Worm (Caenorhabditis elegans) whole organism, L1 larva: ENCODE data around the gene C36C9.11.
"Not testable (repeated sequence)": the region's sequence is repeated elsewhere in the genome, so short reads cannot be mapped to it uniquely, and the experiment has no call there.

Source experiments
- C04F5.9 ChIP-seq: sonication (generic microtip); optimal IDR thresholded peaks from 2 replicates; lab custom pipeline; 2016; ENCODE audit warnings: missing genetic modification characterization, missing compliant biosample characterization
- F16B12.6 ChIP-seq: fragments of 150-350 bp; optimal IDR thresholded peaks from 2 replicates; lab custom pipeline; 2014; ENCODE audit warnings: missing biosample characterization, missing genetic modification characterization
- aha-1 ChIP-seq: fragments of 150-350 bp; optimal IDR thresholded peaks from 2 replicates; lab custom pipeline; 2014; ENCODE audit warnings: missing biosample characterization, missing genetic modification characterization
- aly-2 ChIP-seq: fragments of 150-350 bp; optimal IDR thresholded peaks from 2 replicates; lab custom pipeline; 2014; ENCODE audit warnings: missing biosample characterization, missing genetic modification characterization
- ama-1 ChIP-seq: fragments of 150-350 bp; optimal IDR thresholded peaks from 2 replicates; lab custom pipeline; 2014
- ceh-88 ChIP-seq: fragments of 200-800 bp; sonication (Bioruptor generic); IDR thresholded peaks from 2 replicates; pipeline ENCODE4 v1.3.6; 2022; ENCODE audit warnings: missing genetic modification characterization, missing compliant biosample characterization
- ceh-90 ChIP-seq: sonication (generic microtip); optimal IDR thresholded peaks from 2 replicates; lab custom pipeline; 2016; ENCODE audit warnings: missing genetic modification characterization, missing compliant biosample characterization
- ces-1 ChIP-seq: fragments of 150-350 bp; optimal IDR thresholded peaks from 2 replicates; lab custom pipeline; 2014; ENCODE audit warnings: missing biosample characterization, missing genetic modification reagents, missing genetic modification characterization
- dpl-1 ChIP-seq, 3 experiments: fragments of 150-350 bp in 2 of 3; sonication (generic microtip) in 1 of 3; optimal IDR thresholded peaks; 2 replicates each; lab custom pipeline; 2014 to 2017; ENCODE audit warnings: missing biosample characterization in 3 of 3, missing genetic modification characterization in 3 of 3, missing genetic modification reagents in 3 of 3
- dsc-1 ChIP-seq: sonication (generic microtip); optimal IDR thresholded peaks from 2 replicates; lab custom pipeline; 2016; ENCODE audit warnings: mild to moderate bottlenecking, missing genetic modification characterization, missing compliant biosample characterization
- egl-13 ChIP-seq: sonication (generic microtip); optimal IDR thresholded peaks from 2 replicates; lab custom pipeline; 2016; ENCODE audit warnings: missing genotype, missing genetic modification reagents, missing genetic modification characterization, missing compliant biosample characterization
- egl-27 ChIP-seq, 2 experiments: fragments of 150-350 bp in 1 of 2; sonication (generic microtip); optimal IDR thresholded peaks; 3 replicates each; lab custom pipeline; 2017 to 2018; ENCODE audit warnings: missing biosample characterization in 2 of 2, missing genetic modification characterization in 2 of 2, missing genetic modification reagents in 2 of 2
- fkh-10 ChIP-seq: sonication (generic microtip); optimal IDR thresholded peaks from 2 replicates; lab custom pipeline; 2017; ENCODE audit warnings: missing biosample characterization, missing genetic modification reagents, missing genetic modification characterization
- fkh-8 ChIP-seq: sonication (generic microtip); optimal IDR thresholded peaks from 2 replicates; lab custom pipeline; 2016; ENCODE audit warnings: mild to moderate bottlenecking, missing genetic modification characterization, missing compliant biosample characterization
- grh-1 ChIP-seq: fragments of 200-800 bp; sonication (Bioruptor generic); IDR thresholded peaks from 2 replicates; pipeline ENCODE4 v1.3.6; 2022; ENCODE audit warnings: missing genetic modification reagents, missing genetic modification characterization, missing compliant biosample characterization
- hlh-4 ChIP-seq: sonication (generic microtip); optimal IDR thresholded peaks from 2 replicates; lab custom pipeline; 2016; ENCODE audit warnings: mild to moderate bottlenecking, missing genetic modification characterization, missing compliant biosample characterization
- hpl-2 ChIP-seq: fragments of 150-350 bp; optimal IDR thresholded peaks from 2 replicates; lab custom pipeline; 2014; ENCODE audit warnings: missing biosample characterization, missing genetic modification reagents, missing genetic modification characterization
- irx-1 ChIP-seq: sonication (generic microtip); optimal IDR thresholded peaks from 2 replicates; lab custom pipeline; 2016; ENCODE audit warnings: missing genetic modification characterization, missing compliant biosample characterization
- isw-1 ChIP-seq: fragments of 200-800 bp; sonication (Bioruptor generic); IDR thresholded peaks from 2 replicates; pipeline ENCODE4 v1.3.6; 2022; ENCODE audit warnings: missing genetic modification characterization, missing compliant biosample characterization
- lin-14 ChIP-seq: fragments of 200-800 bp; sonication (Bioruptor generic); optimal IDR thresholded peaks from 2 replicates; lab custom pipeline; 2018; ENCODE audit warnings: mild to moderate bottlenecking, missing genetic modification characterization, moderate library complexity, missing compliant biosample characterization
- lin-15B ChIP-seq: fragments of 150-350 bp; sonication (generic microtip); optimal IDR thresholded peaks from 3 replicates; lab custom pipeline; 2014; ENCODE audit warnings: missing biosample characterization, missing genetic modification characterization
- lir-3 ChIP-seq: sonication (generic microtip); optimal IDR thresholded peaks from 2 replicates; lab custom pipeline; 2016; ENCODE audit warnings: mild to moderate bottlenecking, missing genetic modification characterization, moderate library complexity, missing compliant biosample characterization; ENCODE audit not compliant: poor library complexity
- mab-9 ChIP-seq: fragments of 200-800 bp; sonication (Bioruptor generic); IDR thresholded peaks from 2 replicates; pipeline ENCODE4 v1.3.6; 2022; ENCODE audit warnings: missing genetic modification reagents, missing genetic modification characterization, missing compliant biosample characterization
- mdl-1 ChIP-seq, 2 experiments: fragments of 150-350 bp; optimal IDR thresholded peaks; 2 replicates each; lab custom pipeline; 2014 to 2017; ENCODE audit warnings: missing biosample characterization in 2 of 2, missing genetic modification characterization in 2 of 2, inconsistent platforms in 1 of 2
- nhr-11 ChIP-seq: fragments of 150-350 bp; optimal IDR thresholded peaks from 2 replicates; lab custom pipeline; 2014; ENCODE audit warnings: missing biosample characterization, missing genetic modification characterization
- nhr-20 ChIP-seq: sonication (generic microtip); optimal IDR thresholded peaks from 2 replicates; lab custom pipeline; 2016; ENCODE audit warnings: mild to moderate bottlenecking, missing genetic modification characterization, missing compliant biosample characterization
- snu-23 ChIP-seq: sonication (generic microtip); optimal IDR thresholded peaks from 2 replicates; lab custom pipeline; 2016; ENCODE audit warnings: missing genetic modification characterization, missing compliant biosample characterization
- tlp-1 ChIP-seq: fragments of 150-350 bp; optimal IDR thresholded peaks from 2 replicates; lab custom pipeline; 2014; ENCODE audit warnings: missing biosample characterization, missing genetic modification characterization
- zag-1 ChIP-seq: fragments of 150-350 bp; optimal IDR thresholded peaks from 2 replicates; lab custom pipeline; 2014; ENCODE audit warnings: missing biosample characterization, missing genetic modification characterization
- zip-4 ChIP-seq: fragments of 200-800 bp; sonication (Bioruptor generic); optimal IDR thresholded peaks from 2 replicates; lab custom pipeline; 2018; ENCODE audit warnings: mild to moderate bottlenecking, missing genetic modification characterization, moderate library complexity, missing compliant biosample characterization
- ztf-11 ChIP-seq, 2 experiments: sonication (generic microtip); optimal IDR thresholded peaks; 2 replicates each; lab custom pipeline; 2016 to 2017; ENCODE audit warnings: missing genetic modification characterization in 2 of 2, missing biosample characterization in 1 of 2, missing compliant biosample characterization in 1 of 2
- ztf-4 ChIP-seq: fragments of 150-350 bp; optimal IDR thresholded peaks from 2 replicates; lab custom pipeline; 2014; ENCODE audit warnings: missing biosample characterization, missing genetic modification characterization

The C36C9.11 gene

ce11 chrX:1687079-1687478 lies at the start of gene C36C9.11:
Gene C36C9.11 (plus strand): TSS chrX:1687379.
- TF ChIP-seq egl-27 (tag; optimal IDR thresholded peaks at IDR 0.05; lab: Kevin White, UChicago); irx-1 (tag; lab: Kevin White, UChicago); grh-1: not testable (repeated sequence)
- TF ChIP-seq, all 84 proteins: peak for 0; not testable (repeated sequence) for 84

DNA sequence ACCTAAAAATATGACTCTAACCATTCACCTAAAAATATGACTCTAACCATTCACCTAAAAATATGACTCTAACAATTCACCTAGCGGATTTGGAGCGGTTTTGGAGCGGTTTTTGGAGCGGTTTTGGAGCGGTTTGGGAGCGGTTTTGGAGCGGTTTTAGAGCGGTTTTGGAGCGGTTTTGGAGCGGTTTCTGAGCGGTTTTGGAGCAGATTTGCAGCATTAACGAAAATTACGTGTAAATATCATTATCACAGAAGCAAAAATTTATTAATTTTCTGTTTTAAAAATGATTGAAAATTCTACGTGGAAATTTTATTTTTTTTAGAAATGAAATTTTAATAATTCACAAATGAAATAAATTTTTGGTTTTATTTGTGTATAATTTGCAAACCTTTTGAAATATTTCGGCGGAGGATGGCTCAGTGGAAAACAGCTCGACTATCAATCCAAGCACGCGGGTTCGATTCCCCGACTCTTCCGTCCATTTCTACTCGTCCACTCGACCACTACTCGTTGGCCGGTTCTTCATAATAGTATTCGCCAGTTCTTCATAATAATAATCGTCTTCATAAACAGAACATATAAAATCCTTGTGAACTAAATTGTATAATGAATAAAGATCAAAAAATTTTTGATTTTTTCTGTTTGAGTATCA lies 43.6 kb upstream of the C36C9.11 start:
- no peak for TF ChIP-seq ceh-88 (GFP tag; lab: Robert Waterston, UW)
- no peak for TF ChIP-seq mdl-1 (tag; optimal IDR thresholded peaks at IDR 0.05; lab: Kevin White, UChicago)
- no peak for TF ChIP-seq zag-1 (tag; lab: Kevin White, UChicago)
- TF ChIP-seq C04F5.9 (tag; lab: Kevin White, UChicago): no peak

DNA sequence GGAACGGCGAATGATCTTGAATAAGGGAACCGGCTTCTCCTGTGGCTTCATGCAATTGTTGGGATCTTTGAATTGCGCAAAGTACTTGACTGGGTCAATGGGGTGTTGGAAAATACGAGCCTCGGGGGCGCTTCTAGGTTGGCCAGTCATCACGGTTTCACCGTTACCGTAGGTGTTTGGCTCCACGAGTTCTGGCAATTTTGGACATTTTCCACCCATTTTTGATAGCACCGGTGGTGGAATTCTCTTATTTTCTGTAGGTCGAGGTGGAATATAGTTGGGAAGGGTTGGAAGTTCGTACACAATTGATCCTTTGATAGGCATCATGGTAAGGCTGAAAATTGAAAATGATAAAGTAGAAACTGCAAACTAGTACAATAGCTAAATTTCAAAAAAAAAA lies 35.5 kb upstream of the C36C9.11 start, which contains the start of gene ZK380.4:
TSS of gene ZK380.4 (minus strand) at position 327 of the 400 bp plus-strand sequence.
- TF ChIP-seq tlp-1: no peak
- TF ChIP-seq aha-1: no peak
- no peak for TF ChIP-seq nhr-20 (tag; lab: Kevin White, UChicago)
- no peak for TF ChIP-seq F16B12.6 (tag; lab: Kevin White, UChicago)
- TF ChIP-seq hpl-2 (GFP tag; lab: Kevin White, UChicago): no peak
- TF ChIP-seq ces-1 (GFP tag; lab: Kevin White, UChicago): no peak
- no peak for TF ChIP-seq lir-3 (tag; lab: Kevin White, UChicago)
- TF ChIP-seq ama-1 (lab: Kevin White, UChicago): no peak

DNA sequence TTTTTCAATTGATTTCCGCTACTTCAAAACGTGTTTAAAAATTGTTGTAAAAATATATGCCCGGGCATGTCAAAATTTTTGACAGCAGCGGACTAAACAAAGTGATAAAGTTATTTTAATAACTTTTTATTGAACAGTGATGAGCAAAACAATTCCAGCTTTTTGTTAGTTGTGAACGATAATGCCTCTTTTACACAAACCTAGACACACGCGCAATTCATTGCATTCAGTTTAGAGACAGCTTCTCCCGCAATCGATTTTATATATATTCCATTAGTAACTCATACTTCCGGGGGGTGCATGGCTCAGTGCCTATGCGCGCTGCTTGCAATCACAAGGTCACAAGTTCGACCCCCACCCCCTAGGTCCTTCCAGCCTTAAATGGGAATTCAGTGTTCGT lies 33.0 kb upstream of the C36C9.11 start, which contains the start of gene ZK380.6:
TSS of gene ZK380.6 (plus strand) at position 301 of the 400 bp plus-strand sequence.
- TF ChIP-seq aha-1 (no peak), mab-9 (GFP tag; lab: Robert Waterston, UW) (no peak), fkh-8 (no peak), isw-1 (GFP tag; lab: Robert Waterston, UW) (no peak), hpl-2 (GFP tag; lab: Kevin White, UChicago) (no peak), ceh-88 (GFP tag; lab: Robert Waterston, UW) (no peak), C04F5.9 (tag; lab: Kevin White, UChicago) (no peak), zip-4 (no peak), dpl-1 (GFP tag; optimal IDR thresholded peaks at IDR 0.05; lab: Kevin White, UChicago) (no peak), snu-23 (GFP tag; lab: Kevin White, UChicago) (no peak), hlh-4 (tag; lab: Kevin White, UChicago) (no peak), dsc-1 (tag; lab: Kevin White, UChicago) (no peak), ztf-11 (tag; optimal IDR thresholded peaks at IDR 0.05; lab: Kevin White, UChicago) (no peak)

DNA sequence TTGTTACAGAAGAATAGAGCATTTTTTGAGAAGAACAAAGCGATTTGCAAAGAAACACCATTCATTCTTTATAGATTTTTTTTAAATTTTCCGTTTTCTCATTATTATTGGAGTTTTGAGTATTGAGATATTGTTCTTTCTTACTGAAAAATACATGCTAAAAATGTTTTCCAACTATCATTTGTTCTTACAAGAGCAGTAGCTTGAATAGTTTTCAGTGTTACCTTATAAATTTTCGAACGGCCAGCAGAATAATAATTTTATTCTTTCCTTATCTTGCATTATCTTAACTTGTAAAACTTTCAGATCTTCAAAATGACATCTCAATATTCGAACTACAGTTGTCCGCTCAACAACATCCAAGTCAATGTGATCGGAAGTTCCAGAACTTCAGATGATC lies 32.0 kb upstream of the C36C9.11 start, which contains the start of gene tbx-32:
TSS of gene tbx-32 (plus strand) at position 301 of the 400 bp plus-strand sequence.
- no peak for TF ChIP-seq dpl-1 (GFP tag; optimal IDR thresholded peaks at IDR 0.05; lab: Kevin White, UChicago)
- no peak for TF ChIP-seq dsc-1 (tag; lab: Kevin White, UChicago)
- no peak for TF ChIP-seq aly-2 (tag; lab: Kevin White, UChicago)
- no peak for TF ChIP-seq lin-15B (tag; lab: Kevin White, UChicago)
- TF ChIP-seq lin-14 (GFP tag; lab: Kevin White, UChicago): no peak
- TF ChIP-seq ceh-90 (tag; lab: Kevin White, UChicago): no peak
- TF ChIP-seq ztf-4 (tag; lab: Kevin White, UChicago): no peak
- no peak for TF ChIP-seq egl-13
- no peak for TF ChIP-seq aha-1
- no peak for TF ChIP-seq nhr-11 (tag; lab: Kevin White, UChicago)
- TF ChIP-seq C04F5.9 (tag; lab: Kevin White, UChicago): no peak
- TF ChIP-seq fkh-10: no peak
